Worm (Caenorhabditis elegans): ENCODE results near the gene T20D3.14.

T20D3.14 gene

DNA sequence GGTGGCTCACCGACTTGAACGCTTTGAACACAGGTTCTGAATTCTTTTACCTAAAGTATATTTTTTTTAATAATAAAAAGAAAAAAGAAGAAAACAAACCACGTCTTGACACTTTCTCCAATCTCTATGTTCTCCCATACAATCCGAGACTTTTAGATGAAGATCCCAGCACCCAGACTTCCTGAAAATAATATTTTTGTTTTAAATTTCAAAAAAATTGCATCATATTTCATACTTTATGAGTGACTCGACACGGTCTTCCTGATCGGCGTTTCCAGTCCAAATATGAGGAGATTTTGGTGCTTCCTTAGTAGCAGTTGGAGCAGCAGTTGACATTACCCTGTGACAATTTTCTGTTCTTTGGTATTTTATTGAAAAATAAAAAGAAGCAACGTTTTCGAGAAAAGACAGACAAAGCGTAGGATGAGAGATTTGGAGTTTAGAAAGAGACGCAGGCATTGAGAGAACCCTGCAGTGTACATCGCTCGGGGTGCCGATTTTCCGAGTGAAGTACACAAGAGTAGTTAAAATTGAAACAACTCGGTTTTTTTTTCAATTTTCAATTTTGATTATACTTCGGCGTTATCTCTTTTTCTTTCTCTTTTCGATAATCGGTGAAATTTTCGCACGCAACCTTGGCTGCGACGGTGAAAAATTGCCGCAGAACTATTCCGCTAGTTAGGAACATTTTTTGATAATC, at the start of gene T20D3.14, which contains the start of gene coa-4:
Gene T20D3.14 (minus strand): TSS at position 358 of the 700 bp plus-strand sequence.
Gene coa-4 (minus strand): TSS at position 51 of the 700 bp plus-strand sequence.
- TF ChIP-seq tbx-8 (GFP tag; optimal IDR thresholded peaks at IDR 0.05) (no peak), nhr-12 (tag; optimal IDR thresholded peaks at IDR 0.05) (no peak), nhr-237 (tag; optimal IDR thresholded peaks at IDR 0.05) (no peak), nhr-2 (tag; optimal IDR thresholded peaks at IDR 0.05) (no peak), ces-1 (GFP tag; optimal IDR thresholded peaks at IDR 0.05) (no peak), lin-13 (tag; optimal IDR thresholded peaks at IDR 0.05) (no peak), ztf-11 (tag; optimal IDR thresholded peaks at IDR 0.05) (no peak), lin-32 (GFP tag; optimal IDR thresholded peaks at IDR 0.05) (no peak), unc-62 (GFP tag; optimal IDR thresholded peaks at IDR 0.05) (no peak), nhr-28 (tag; optimal IDR thresholded peaks at IDR 0.05) (no peak), snpc-4 (tag; optimal IDR thresholded peaks at IDR 0.05) (no peak), ham-2 (GFP tag; optimal IDR thresholded peaks at IDR 0.05) (no peak), lsy-2 (tag; optimal IDR thresholded peaks at IDR 0.05) (no peak), bed-3 (GFP tag; optimal IDR thresholded peaks at IDR 0.05) (no peak)

DNA sequence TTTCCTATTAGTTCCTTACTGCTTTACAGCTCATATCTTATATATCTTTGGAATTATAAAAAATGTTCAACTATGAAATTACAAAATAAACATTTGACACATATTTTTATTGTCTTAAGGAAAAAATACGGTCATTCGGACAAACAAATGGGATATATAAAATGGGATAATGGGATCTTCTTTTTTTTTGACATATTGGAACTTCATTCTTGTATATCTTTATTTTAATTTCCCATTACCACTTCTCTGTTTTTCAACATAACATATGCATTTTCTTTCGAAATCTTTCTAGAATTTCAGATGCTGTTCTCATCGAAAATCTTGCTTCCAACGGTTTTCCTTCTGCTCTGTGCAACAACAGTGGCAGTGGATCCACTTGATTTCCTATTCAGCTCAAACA, 49.1 kb upstream of the T20D3.14 start, which contains the start of gene C10C5.7:
Gene C10C5.7 (plus strand): TSS at position 301 of the 400 bp plus-strand sequence.
- TF ChIP-seq lin-32 (GFP tag; optimal IDR thresholded peaks at IDR 0.05) (no peak), ceh-43 (GFP tag; optimal IDR thresholded peaks at IDR 0.05) (no peak), ces-1 (GFP tag; optimal IDR thresholded peaks at IDR 0.05) (no peak), mls-2 (tag; optimal IDR thresholded peaks at IDR 0.05) (no peak), nhr-12 (tag; optimal IDR thresholded peaks at IDR 0.05) (no peak), bed-3 (GFP tag; optimal IDR thresholded peaks at IDR 0.05) (no peak), drap-1 (GFP tag; optimal IDR thresholded peaks at IDR 0.05) (no peak), tbx-8 (GFP tag; optimal IDR thresholded peaks at IDR 0.05) (no peak), elt-3 (tag; optimal IDR thresholded peaks at IDR 0.05) (no peak), zip-8 (tag; optimal IDR thresholded peaks at IDR 0.05) (no peak), blmp-1 (tag; optimal IDR thresholded peaks at IDR 0.05) (no peak)

DNA sequence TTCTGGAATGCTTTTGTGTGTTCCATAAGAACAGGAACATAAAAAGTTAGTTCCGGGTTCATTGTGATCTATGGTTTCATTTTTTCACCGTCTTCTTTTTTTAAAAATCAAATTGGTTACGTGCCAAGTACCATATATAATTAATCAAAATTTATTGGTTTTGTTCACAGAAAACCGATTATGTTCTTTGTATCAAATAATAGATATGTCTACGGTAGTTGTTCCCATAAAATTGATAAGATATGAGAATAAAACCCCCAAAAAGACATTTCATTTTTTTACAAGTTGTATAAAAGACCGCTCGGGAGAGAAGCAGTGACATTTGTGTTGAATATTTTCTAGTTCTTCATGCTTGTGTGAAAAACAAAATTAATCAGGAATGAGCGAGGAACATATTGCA, 45.4 kb upstream of the T20D3.14 start, which contains the start of gene C10C5.5:
Gene C10C5.5 (plus strand): TSS at position 301 of the 400 bp plus-strand sequence.
- TF ChIP-seq cnd-1 (tag; optimal IDR thresholded peaks at IDR 0.05): no peak

- TF ChIP-seq cnd-1 (tag; optimal IDR thresholded peaks at IDR 0.05): no peak
Observed at ce11 chrIV:9378272-9378671, 42.6 kb upstream of the T20D3.14 start, which contains the start of gene C10C5.4. Gene C10C5.4, plus strand, starts transcription at chrIV:9378552.

DNA sequence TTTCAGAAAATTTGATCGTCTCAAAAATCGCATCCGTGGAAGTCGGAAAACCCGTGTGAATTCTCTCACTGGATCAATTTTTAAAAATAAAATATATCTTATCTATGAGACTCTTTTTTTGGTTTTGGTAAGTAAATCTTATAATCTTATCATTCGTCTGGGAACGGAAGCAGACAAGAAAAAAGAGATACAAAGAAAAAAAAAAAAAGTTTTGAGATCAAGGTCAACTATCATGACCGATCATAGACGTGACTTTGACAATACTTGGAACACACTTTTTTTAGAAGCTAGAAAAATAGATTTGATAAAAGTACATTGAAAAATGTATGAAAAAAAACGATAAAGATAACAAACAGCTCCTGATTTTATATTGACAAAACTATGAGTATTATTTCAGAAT, 40.8 kb upstream of the T20D3.14 start:
- no peak for TF ChIP-seq unc-39 (tag; optimal IDR thresholded peaks at IDR 0.05)
- no peak for TF ChIP-seq nhr-2 (tag; optimal IDR thresholded peaks at IDR 0.05)
- no peak for TF ChIP-seq sptf-1 (tag; optimal IDR thresholded peaks at IDR 0.05)
- no peak for TF ChIP-seq bed-3 (GFP tag; optimal IDR thresholded peaks at IDR 0.05)
- no peak for TF ChIP-seq nhr-12 (tag; optimal IDR thresholded peaks at IDR 0.05)
- TF ChIP-seq cnd-1 (tag; optimal IDR thresholded peaks at IDR 0.05): no peak
- TF ChIP-seq snpc-4 (tag; optimal IDR thresholded peaks at IDR 0.05): no peak
- TF ChIP-seq zip-8 (tag; optimal IDR thresholded peaks at IDR 0.05): no peak
- no peak for TF ChIP-seq mab-5 (tag; optimal IDR thresholded peaks at IDR 0.05)
- no peak for TF ChIP-seq ham-2 (GFP tag; optimal IDR thresholded peaks at IDR 0.05)
- TF ChIP-seq pha-4 (tag; optimal IDR thresholded peaks at IDR 0.05): no peak
- TF ChIP-seq lsy-2 (tag; optimal IDR thresholded peaks at IDR 0.05): no peak
- no peak for TF ChIP-seq blmp-1 (tag; optimal IDR thresholded peaks at IDR 0.05)
- TF ChIP-seq unc-62 (GFP tag; optimal IDR thresholded peaks at IDR 0.05): no peak
- no peak for TF ChIP-seq hlh-1 (tag; optimal IDR thresholded peaks at IDR 0.05)
- no peak for TF ChIP-seq lin-32 (GFP tag; optimal IDR thresholded peaks at IDR 0.05)
- TF ChIP-seq elt-3 (tag; optimal IDR thresholded peaks at IDR 0.05): no peak
- TF ChIP-seq drap-1 (GFP tag; optimal IDR thresholded peaks at IDR 0.05): no peak
- TF ChIP-seq ces-1 (GFP tag; optimal IDR thresholded peaks at IDR 0.05): no peak

DNA sequence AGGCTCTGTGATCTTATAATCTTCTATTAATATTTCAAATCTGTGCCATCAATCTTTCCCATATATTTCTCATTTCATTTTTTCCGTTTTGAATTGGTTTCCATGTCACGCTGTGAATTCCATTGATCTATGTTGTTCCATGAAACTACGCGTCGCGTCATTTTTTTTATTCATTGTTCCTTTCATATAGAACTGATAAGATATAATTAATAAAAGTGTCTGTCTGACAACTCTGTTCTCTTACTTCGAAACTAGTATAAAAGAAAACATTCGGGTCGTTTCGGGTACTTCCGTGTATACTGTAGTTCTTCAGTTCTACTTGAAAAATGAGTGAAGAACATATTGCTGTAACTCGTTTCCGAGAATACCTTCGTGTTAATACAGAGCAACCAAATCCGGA, 38.8 kb upstream of the T20D3.14 start, which contains the start of gene C10C5.3:
Gene C10C5.3 (plus strand): TSS at position 301 of the 400 bp plus-strand sequence.
- TF ChIP-seq ces-1 (GFP tag; optimal IDR thresholded peaks at IDR 0.05) (no peak), elt-3 (tag; optimal IDR thresholded peaks at IDR 0.05) (no peak), ztf-11 (tag; optimal IDR thresholded peaks at IDR 0.05) (no peak), unc-39 (tag; optimal IDR thresholded peaks at IDR 0.05) (no peak), pha-4 (tag; optimal IDR thresholded peaks at IDR 0.05) (no peak), lin-13 (tag; optimal IDR thresholded peaks at IDR 0.05) (no peak), unc-120 (tag; optimal IDR thresholded peaks at IDR 0.05; ENCODE audit: poor library complexity, severe bottlenecking) (no peak), drap-1 (GFP tag; optimal IDR thresholded peaks at IDR 0.05) (no peak), sem-2 (GFP tag; optimal IDR thresholded peaks at IDR 0.05) (no peak), nhr-28 (tag; optimal IDR thresholded peaks at IDR 0.05) (no peak), lsy-2 (tag; optimal IDR thresholded peaks at IDR 0.05) (no peak), M03D4.4 (tag; optimal IDR thresholded peaks at IDR 0.05) (no peak), ceh-83 (GFP tag; optimal IDR thresholded peaks at IDR 0.05) (no peak), blmp-1 (tag; optimal IDR thresholded peaks at IDR 0.05) (no peak), nhr-2 (tag; optimal IDR thresholded peaks at IDR 0.05) (no peak), elt-1 (tag; optimal IDR thresholded peaks at IDR 0.05; ENCODE audit: borderline replicate concordance, insufficient read depth) (no peak), hlh-1 (tag; optimal IDR thresholded peaks at IDR 0.05) (no peak), zip-8 (tag; optimal IDR thresholded peaks at IDR 0.05) (no peak)

Measured in whole organism, mixed stage, embryonic.